Worm (Caenorhabditis elegans) whole organism, L4/young adult: ENCODE data around the gene T19E7.6.

ENCODE experiments used
- W03F9.2 ChIP-seq: fragments of 150-350 bp; optimal IDR thresholded peaks from 2 replicates; lab custom pipeline; 2014; ENCODE audit warnings: missing biosample characterization, missing genetic modification characterization
- dao-5 ChIP-seq: sonication (generic microtip); optimal IDR thresholded peaks from 2 replicates; lab custom pipeline; 2016; ENCODE audit warnings: missing genotype, missing genetic modification characterization, moderate library complexity, missing compliant biosample characterization
- him-1 ChIP-seq: sonication (generic microtip); optimal IDR thresholded peaks from 2 replicates; lab custom pipeline; 2016; ENCODE audit warnings: missing genotype, missing genetic modification reagents, missing genetic modification characterization, missing compliant biosample characterization

DNA sequence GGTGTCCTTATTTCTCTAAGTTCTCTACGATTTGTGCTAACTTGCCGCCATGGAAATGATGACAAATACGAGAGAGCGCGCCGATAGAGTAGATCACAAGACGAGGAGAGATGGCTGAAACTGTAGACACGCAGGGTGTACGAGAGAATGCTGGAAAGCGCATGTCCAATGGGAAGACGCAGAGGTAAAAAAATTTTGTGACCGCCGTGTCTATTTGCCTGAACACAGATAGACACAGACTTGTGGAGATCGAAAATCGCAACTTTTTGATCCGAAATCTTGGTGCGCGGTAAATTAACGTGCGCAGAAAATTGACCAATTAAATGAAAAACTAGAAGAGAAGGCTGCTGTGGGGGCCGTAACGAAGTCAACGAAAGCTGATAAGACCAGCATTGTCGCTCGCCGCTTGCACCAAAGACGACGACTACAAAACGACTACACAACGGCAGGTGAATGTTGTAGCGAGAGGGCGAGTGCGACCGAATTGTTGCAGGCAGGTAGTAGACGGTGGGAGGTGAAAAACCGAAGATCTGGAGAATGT is 12.1 kb downstream of the T19E7.6 start:
- TF ChIP-seq W03F9.2 (tag; lab: Kevin White, UChicago) (no peak), him-1 (tag; lab: Kevin White, UChicago) (no peak), dao-5 (tag; lab: Kevin White, UChicago) (no peak)
